Worm (Caenorhabditis elegans): ENCODE results near the gene srw-66.
A peak's percentile ranks its signal among the peaks of the same experiment; 100 is the strongest.

Gene srw-66

ce11 chrII:1246855-1247259 is 24.9 kb downstream of the srw-66 start (continued):
- peak; percentile 88 for TF ChIP-seq saeg-2 (GFP tag; IDR thresholded peaks at IDR 0.05)
- peak; percentile 100 for TF ChIP-seq madf-9 (GFP tag; conservative IDR thresholded peaks at IDR 0.05)
- no peak for TF ChIP-seq R02D3.7 (tag; optimal IDR thresholded peaks at IDR 0.05)
- peak; percentile 39 for TF ChIP-seq jun-1 (tag; optimal IDR thresholded peaks at IDR 0.05)
- peak; percentile 53 for TF ChIP-seq nhr-77 (tag; optimal IDR thresholded peaks at IDR 0.05)
- peak; percentile 61; the same call in 1 of the 2 replicates for TF ChIP-seq snpc-1.2 (GFP tag; IDR thresholded peaks at IDR 0.05)
- TF ChIP-seq fkh-10 (GFP tag; optimal IDR thresholded peaks at IDR 0.05) = peak; percentile 62
- no peak for TF ChIP-seq nhr-76 (tag; optimal IDR thresholded peaks at IDR 0.05)
- peak; percentile 99 for TF ChIP-seq aha-1 (tag)
- TF ChIP-seq ztf-11 (tag; optimal IDR thresholded peaks at IDR 0.05) = no peak
- TF ChIP-seq zip-2 (tag; optimal IDR thresholded peaks at IDR 0.05) = no peak
- peak; percentile 80 for TF ChIP-seq rbr-2 (tag; optimal IDR thresholded peaks at IDR 0.05)
- peak in 1 of 2 experiments; percentile 99 for TF ChIP-seq unc-62 (GFP tag; optimal IDR thresholded peaks at IDR 0.05 in 1 of 2)
- TF ChIP-seq unc-62 (tag; optimal IDR thresholded peaks at IDR 0.05) = no peak
- TF ChIP-seq daf-8 (GFP tag; IDR thresholded peaks at IDR 0.05) = no peak
- TF ChIP-seq egl-27 (tag; optimal IDR thresholded peaks at IDR 0.05) = no peak
- TF ChIP-seq ceh-28 (tag; optimal IDR thresholded peaks at IDR 0.05) = peak; percentile 60
- no peak for TF ChIP-seq ceh-62 (tag; optimal IDR thresholded peaks at IDR 0.05)
- TF ChIP-seq sdz-12 (GFP tag; optimal IDR thresholded peaks at IDR 0.05) = no peak
- TF ChIP-seq lin-38 (GFP tag; IDR thresholded peaks at IDR 0.05) = peak; percentile 61
- no peak for TF ChIP-seq lin-15B (tag; optimal IDR thresholded peaks at IDR 0.05)
- peak; percentile 39 for TF ChIP-seq nhr-11 (tag; optimal IDR thresholded peaks at IDR 0.05)
- TF ChIP-seq mes-2 (tag; optimal IDR thresholded peaks at IDR 0.05; ENCODE audit: poor library complexity, severe bottlenecking) = peak; percentile 68
- TF ChIP-seq nhr-10 (tag; optimal IDR thresholded peaks at IDR 0.05) = no peak
- TF ChIP-seq hlh-30 (tag; optimal IDR thresholded peaks at IDR 0.05; ENCODE audit: insufficient read depth) = peak; percentile 92
- no peak for TF ChIP-seq php-3 (GFP tag; IDR thresholded peaks at IDR 0.05)
- no peak for TF ChIP-seq F49E8.2 (tag; optimal IDR thresholded peaks at IDR 0.05; ENCODE audit: borderline replicate concordance)
- peak; percentile 53 for TF ChIP-seq gei-8 (GFP tag; optimal IDR thresholded peaks at IDR 0.05)
- no peak for TF ChIP-seq Y75B8A.6 (GFP tag; IDR thresholded peaks at IDR 0.05)
- TF ChIP-seq D1046.2 (GFP tag; IDR thresholded peaks at IDR 0.05) = no peak
- peak; percentile 61 for TF ChIP-seq spr-3 (GFP tag; optimal IDR thresholded peaks at IDR 0.05)
- peak; percentile 61 for TF ChIP-seq F10B5.3 (tag; optimal IDR thresholded peaks at IDR 0.05)
- TF ChIP-seq Y105C5A.15 (GFP tag; IDR thresholded peaks at IDR 0.05) = no peak
- peak; percentile 100 for TF ChIP-seq set-16 (GFP tag; IDR thresholded peaks at IDR 0.05)
- peak; percentile 69 for TF ChIP-seq ceh-20 (GFP tag; IDR thresholded peaks at IDR 0.05)
- peak; percentile 89 for TF ChIP-seq dve-1 (tag; optimal IDR thresholded peaks at IDR 0.05; ENCODE audit: insufficient read depth)
- no peak for TF ChIP-seq zfp-2 (tag; optimal IDR thresholded peaks at IDR 0.05)
- peak; percentile 49 to 64 for TF ChIP-seq daf-16 (GFP tag; optimal IDR thresholded peaks at IDR 0.05)
- peak; percentile 81 for TF ChIP-seq daf-16 (tag; optimal IDR thresholded peaks at IDR 0.05)
- peak; percentile 97 for TF ChIP-seq nhr-48 (tag; optimal IDR thresholded peaks at IDR 0.05)
- TF ChIP-seq spr-1 (tag; optimal IDR thresholded peaks at IDR 0.05) = peak; percentile 85
- no peak for TF ChIP-seq unc-39 (tag; optimal IDR thresholded peaks at IDR 0.05)
- peak; percentile 75 for TF ChIP-seq lin-29 (GFP tag; IDR thresholded peaks at IDR 0.05)
- peak; percentile 89 for TF ChIP-seq egl-43 (GFP tag; IDR thresholded peaks at IDR 0.05)
- TF ChIP-seq ZK546.5 (tag; optimal IDR thresholded peaks at IDR 0.05) = no peak
- TF ChIP-seq snpc-4 (tag; optimal IDR thresholded peaks at IDR 0.05) = no peak
- TF ChIP-seq zip-11 (GFP tag; IDR thresholded peaks at IDR 0.05) = no peak
- TF ChIP-seq ztf-7 (tag; optimal IDR thresholded peaks at IDR 0.05) = no peak
- peak; percentile 95 for TF ChIP-seq T26A8.4 (GFP tag; IDR thresholded peaks at IDR 0.05)
- TF ChIP-seq hmg-1.1 (GFP tag; IDR thresholded peaks at IDR 0.05) = peak; percentile 93
- peak; percentile 81 for TF ChIP-seq duxl-1 (tag; optimal IDR thresholded peaks at IDR 0.05; ENCODE audit: poor library complexity)
- peak; percentile 77 for TF ChIP-seq lin-1 (GFP tag; IDR thresholded peaks at IDR 0.05)
- no peak for TF ChIP-seq tag-97 (GFP tag; IDR thresholded peaks at IDR 0.05)
